Fruit fly (Drosophila melanogaster) whole organism, embryonic: ENCODE data around the gene Ir94f.
A peak's percentile ranks its signal among the peaks of the same experiment; 100 is the strongest.

ENCODE experiments used
- Bgb ChIP-seq: fragments of 200-800 bp; sonication (Bioruptor generic); IDR thresholded peaks from 2 replicates; pipeline ENCODE4 v1.3.6; 2022; ENCODE audit warnings: missing biosample characterization, missing genetic modification characterization; ENCODE audit not compliant: partially characterized antibody
- Blimp-1 ChIP-seq: fragments of 200-800 bp; sonication (Bioruptor generic); optimal IDR thresholded peaks from 3 replicates; lab custom pipeline; 2018; ENCODE audit warnings: missing biosample characterization, missing genetic modification characterization, mild to moderate bottlenecking, moderate library complexity, missing genetic modification reagents
- Bteb2 ChIP-seq: fragments of 200-800 bp; sonication (Bioruptor generic); optimal IDR thresholded peaks from 2 replicates; lab custom pipeline; 2016; ENCODE audit warnings: missing biosample characterization, missing genetic modification characterization
- CG10267 ChIP-seq: fragments of 200-800 bp; sonication (Bioruptor generic); optimal IDR thresholded peaks from 2 replicates; lab custom pipeline; 2018; ENCODE audit warnings: missing biosample characterization, mild to moderate bottlenecking, missing genetic modification characterization, moderate library complexity
- CG10366 ChIP-seq: fragments of 200-800 bp; sonication (Bioruptor generic); IDR thresholded peaks from 2 replicates; pipeline ENCODE4 v1.3.6; 2022; ENCODE audit warnings: missing biosample characterization, missing genetic modification characterization
- CG13424 ChIP-seq: fragments of 200-800 bp; sonication (Bioruptor generic); optimal IDR thresholded peaks from 2 replicates; lab custom pipeline; 2019; ENCODE audit warnings: missing biosample characterization, mild to moderate bottlenecking, missing genetic modification characterization, moderate library complexity
- CG14441 ChIP-seq: fragments of 200-800 bp; sonication (Bioruptor generic); IDR thresholded peaks from 2 replicates; pipeline ENCODE4 v1.3.6; 2022; ENCODE audit warnings: missing biosample characterization, missing genetic modification characterization
- CG17802 ChIP-seq: fragments of 200-800 bp; sonication (Bioruptor generic); optimal IDR thresholded peaks from 2 replicates; lab custom pipeline; 2018; ENCODE audit warnings: missing biosample characterization, mild to moderate bottlenecking, missing genetic modification characterization, moderate library complexity
- CG17912 ChIP-seq: fragments of 200-800 bp; sonication (Bioruptor generic); optimal IDR thresholded peaks from 2 replicates; lab custom pipeline; 2018; ENCODE audit warnings: missing biosample characterization, mild to moderate bottlenecking, missing genetic modification characterization
- CG31441 ChIP-seq: fragments of 200-800 bp; sonication (Bioruptor generic); IDR thresholded peaks from 2 replicates; pipeline ENCODE4 v1.3.6; 2022; ENCODE audit warnings: missing biosample characterization, missing genetic modification characterization
- CG6654 ChIP-seq: fragments of 200-800 bp; sonication (Bioruptor generic); optimal IDR thresholded peaks from 2 replicates; lab custom pipeline; 2017; ENCODE audit warnings: missing biosample characterization, mild to moderate bottlenecking, missing genetic modification characterization
- CG7372 ChIP-seq: fragments of 200-800 bp; sonication (Bioruptor generic); IDR thresholded peaks from 2 replicates; pipeline ENCODE4 v1.3.6; 2022; ENCODE audit warnings: missing biosample characterization, missing genetic modification characterization
- CG7839 ChIP-seq: fragments of 200-800 bp; sonication (Bioruptor generic); optimal IDR thresholded peaks from 3 replicates; lab custom pipeline; 2018; ENCODE audit warnings: missing biosample characterization, mild to moderate bottlenecking, missing genetic modification characterization, moderate library complexity
- CG7928 ChIP-seq: fragments of 200-800 bp; sonication (Bioruptor generic); optimal IDR thresholded peaks from 2 replicates; lab custom pipeline; 2017; ENCODE audit warnings: missing biosample characterization, mild to moderate bottlenecking, missing genetic modification characterization
- CG8281 ChIP-seq: fragments of 200-800 bp; sonication (Bioruptor generic); optimal IDR thresholded peaks from 2 replicates; lab custom pipeline; 2018; ENCODE audit warnings: missing biosample characterization, mild to moderate bottlenecking, missing genetic modification characterization, moderate library complexity
- D19A ChIP-seq: fragments of 200-800 bp; optimal IDR thresholded peaks from 3 replicates; lab custom pipeline; 2019; ENCODE audit warnings: missing biosample characterization, mild to moderate bottlenecking, missing genetic modification characterization, moderate library complexity
- Dbx ChIP-seq: fragments of 200-800 bp; sonication (Bioruptor generic); IDR thresholded peaks from 3 replicates; pipeline ENCODE4 v1.3.6; 2022; ENCODE audit warnings: missing biosample characterization, missing genetic modification characterization
- Doc3 ChIP-seq: fragments of 200-800 bp; sonication (Bioruptor generic); IDR thresholded peaks from 3 replicates; pipeline ENCODE4 v1.3.6; 2022; ENCODE audit warnings: missing biosample characterization, missing genetic modification characterization; ENCODE audit not compliant: partially characterized antibody
- Ets65A ChIP-seq: fragments of 200-800 bp; sonication (Bioruptor generic); peaks from one replicate; lab custom pipeline; 2016; ENCODE audit warnings: missing biosample characterization, missing genetic modification characterization
- Hr78 ChIP-seq, 2 experiments: fragments of 200-800 bp in 1 of 2; fragments of >200 bp in 1 of 2; sonication (Bioruptor generic) in 1 of 2; optimal IDR thresholded peaks; 2 replicates each; lab custom pipeline; 2017 to 2019; ENCODE audit warnings: missing biosample characterization in 2 of 2, missing genetic modification characterization in 2 of 2, mild to moderate bottlenecking in 1 of 2, moderate library complexity in 1 of 2
- Jarid2 ChIP-seq: fragments of 200-800 bp; sonication (Bioruptor generic); optimal IDR thresholded peaks from 3 replicates; lab custom pipeline; 2017; ENCODE audit warnings: mild to moderate bottlenecking, missing biosample characterization, missing genetic modification reagents, missing genetic modification characterization
- Pdp1 ChIP-seq, 2 experiments: fragments of 200-800 bp; sonication (Bioruptor generic); optimal IDR thresholded peaks; 3 replicates each; lab custom pipeline; 2016; ENCODE audit warnings: missing biosample characterization in 2 of 2, missing genetic modification characterization in 2 of 2, mild to moderate bottlenecking in 1 of 2, moderate library complexity in 1 of 2
- Poxn ChIP-seq: fragments of 200-800 bp; sonication (Bioruptor generic); IDR thresholded peaks from 2 replicates; pipeline ENCODE4 v1.3.6; 2022; ENCODE audit warnings: missing biosample characterization, missing genetic modification characterization
- Ptx1 ChIP-seq: fragments of 200-800 bp; sonication (Bioruptor generic); IDR thresholded peaks from 2 replicates; pipeline ENCODE4 v1.3.6; 2022; ENCODE audit warnings: missing biosample characterization, missing genetic modification characterization
- Sox102F ChIP-seq: fragments of 200-800 bp; sonication (Bioruptor generic); optimal IDR thresholded peaks from 2 replicates; lab custom pipeline; 2018; ENCODE audit warnings: missing biosample characterization, mild to moderate bottlenecking, missing genetic modification characterization, moderate library complexity
- Ssrp ChIP-seq: fragments of 200-800 bp; sonication (Bioruptor generic); optimal IDR thresholded peaks from 2 replicates; lab custom pipeline; 2018; ENCODE audit warnings: missing biosample characterization, mild to moderate bottlenecking, missing genetic modification characterization, moderate library complexity
- Vsx1 ChIP-seq: fragments of 200-800 bp; sonication (Bioruptor generic); optimal IDR thresholded peaks from 2 replicates; lab custom pipeline; 2017; ENCODE audit warnings: missing biosample characterization, mild to moderate bottlenecking, missing genetic modification characterization, missing genetic modification reagents
- al ChIP-seq: fragments of 200-800 bp; sonication (Bioruptor generic); IDR thresholded peaks from 2 replicates; pipeline ENCODE4 v1.3.6; 2022; ENCODE audit warnings: missing biosample characterization, missing genetic modification characterization
- amos ChIP-seq: fragments of 200-800 bp; sonication (Bioruptor generic); IDR thresholded peaks from 2 replicates; pipeline ENCODE4 v1.3.6; 2022; ENCODE audit warnings: missing biosample characterization, missing genetic modification characterization; ENCODE audit not compliant: partially characterized antibody
- cato ChIP-seq: fragments of 200-800 bp; sonication (Bioruptor generic); optimal IDR thresholded peaks from 2 replicates; lab custom pipeline; 2016; ENCODE audit warnings: missing biosample characterization, missing genetic modification characterization, borderline replicate concordance
- chn ChIP-seq: fragments of 200-800 bp; sonication (Bioruptor generic); optimal IDR thresholded peaks from 2 replicates; lab custom pipeline; 2016; ENCODE audit warnings: missing biosample characterization, missing genetic modification characterization
- corto ChIP-seq: fragments of 200-800 bp; sonication (Bioruptor generic); optimal IDR thresholded peaks from 2 replicates; lab custom pipeline; 2016; ENCODE audit warnings: missing biosample characterization, mild to moderate bottlenecking, missing genetic modification characterization, moderate library complexity
- dan ChIP-seq: fragments of 200-800 bp; sonication (Bioruptor generic); IDR thresholded peaks from 2 replicates; pipeline ENCODE4 v1.3.6; 2022; ENCODE audit warnings: missing biosample characterization, missing genetic modification characterization
- dmrt99B ChIP-seq: fragments of 200-800 bp; sonication (Bioruptor generic); optimal IDR thresholded peaks from 2 replicates; lab custom pipeline; 2018; ENCODE audit warnings: missing biosample characterization, mild to moderate bottlenecking, missing genetic modification characterization, moderate library complexity
- pros ChIP-seq: fragments of 200-800 bp; sonication (Bioruptor generic); optimal IDR thresholded peaks from 3 replicates; lab custom pipeline; 2019; ENCODE audit warnings: missing biosample characterization, mild to moderate bottlenecking, missing genetic modification characterization, moderate library complexity
- slou ChIP-seq: fragments of 200-800 bp; sonication (Bioruptor generic); optimal IDR thresholded peaks from 3 replicates; lab custom pipeline; 2016; ENCODE audit warnings: missing biosample characterization, missing genetic modification characterization
- trem ChIP-seq: fragments of 200-800 bp; optimal IDR thresholded peaks from 3 replicates; lab custom pipeline; 2019; ENCODE audit warnings: missing biosample characterization, mild to moderate bottlenecking, missing genetic modification characterization, moderate library complexity
- tx ChIP-seq: fragments of 200-800 bp; sonication (Bioruptor generic); optimal IDR thresholded peaks from 2 replicates; lab custom pipeline; 2016; ENCODE audit warnings: missing biosample characterization, missing genetic modification characterization
- unc-4 ChIP-seq: fragments of 200-800 bp; sonication (Bioruptor generic); IDR thresholded peaks from 2 replicates; pipeline ENCODE4 v1.3.6; 2022; ENCODE audit warnings: missing biosample characterization, missing genetic modification characterization; ENCODE audit not compliant: partially characterized antibody
- yki ChIP-seq: fragments of >200 bp; optimal IDR thresholded peaks from 3 replicates; lab custom pipeline; 2018
- zfh1 ChIP-seq: fragments of 200-800 bp; sonication (Bioruptor generic); IDR thresholded peaks from 3 replicates; pipeline ENCODE4 v1.3.6; 2022; ENCODE audit warnings: missing biosample characterization, missing genetic modification characterization

Gene Ir94f

DNA sequence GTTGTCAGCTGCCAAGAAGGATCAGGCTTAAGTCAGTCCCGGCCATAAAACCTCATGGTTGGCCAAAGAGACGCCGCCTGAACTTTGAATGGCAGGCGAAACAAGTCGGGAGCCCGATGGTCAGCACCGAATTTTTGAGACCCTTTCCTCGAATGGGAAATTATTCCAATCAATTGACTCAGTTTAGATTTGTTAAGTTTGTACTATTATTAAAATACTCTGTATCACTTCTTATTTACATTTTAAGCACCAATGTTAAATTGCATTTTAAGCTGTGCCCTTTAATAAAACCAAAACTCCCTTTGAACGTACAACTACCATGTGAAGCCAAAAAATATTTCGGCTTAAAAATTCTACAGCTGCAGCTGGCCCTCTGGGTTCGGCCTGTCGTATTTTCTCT lies 5.1 kb downstream of the Ir94f start:
- TF ChIP-seq CG13424 (tag; lab: Kevin White, UChicago) (no peak), slou (GFP tag; lab: Kevin White, UChicago) (no peak), CG6654 (GFP tag; lab: Kevin White, UChicago) (no peak), Jarid2 (no peak), D19A (tag; lab: Kevin White, UChicago) (peak; percentile 61), zfh1 (0 out of 3 replicates have a peak, but pooled peaks have one; percentile 10), Sox102F (peak; percentile 3), dmrt99B (tag; lab: Kevin White, UChicago) (peak; percentile 17), corto (peak; percentile 13), Poxn (GFP tag; lab: Robert Waterston, UW) (no peak), CG7839 (tag; lab: Kevin White, UChicago) (no peak), CG31441 (GFP tag; lab: Robert Waterston, UW) (0 out of 2 replicates have a peak, but pooled peaks have one; percentile 10), Bgb (GFP tag; lab: Robert Waterston, UW) (no peak), Ssrp (tag; lab: Kevin White, UChicago) (no peak), al (no peak), CG10366 (GFP tag; lab: Robert Waterston, UW) (no peak), Vsx1 (GFP tag; lab: Kevin White, UChicago) (no peak), CG17802 (tag; lab: Kevin White, UChicago) (no peak), dan (GFP tag; lab: Robert Waterston, UW) (no peak), trem (no peak), Ets65A (GFP tag; lab: Kevin White, UChicago) (peak; percentile 77), CG17912 (GFP tag; lab: Kevin White, UChicago) (no peak), Doc3 (GFP tag; lab: Robert Waterston, UW) (no peak), Bteb2 (GFP tag; lab: Kevin White, UChicago) (no peak), CG7928 (no peak), Pdp1 (GFP tag; optimal IDR thresholded peaks at IDR 0.05; lab: Kevin White, UChicago) (no peak), Blimp-1 (GFP tag; lab: Kevin White, UChicago) (peak; percentile 1), Hr78 (GFP tag; optimal IDR thresholded peaks at IDR 0.05; lab: Kevin White, UChicago) (peak in 1 of 2 experiments; percentile 35), unc-4 (GFP tag; lab: Robert Waterston, UW) (no peak), Dbx (GFP tag; lab: Robert Waterston, UW) (no peak), amos (GFP tag; lab: Robert Waterston, UW) (no peak), chn (GFP tag; lab: Kevin White, UChicago) (no peak), CG14441 (GFP tag; lab: Robert Waterston, UW) (no peak), CG8281 (tag; lab: Kevin White, UChicago) (no peak), tx (GFP tag; lab: Kevin White, UChicago) (no peak), yki (lab: Kevin White, UChicago) (no peak), pros (no peak), CG10267 (no peak), CG7372 (GFP tag; lab: Robert Waterston, UW) (no peak), Ptx1 (GFP tag; lab: Robert Waterston, UW) (0 out of 2 replicates have a peak, but pooled peaks have one; percentile 19), cato (GFP tag; lab: Kevin White, UChicago) (no peak)
